Worm (Caenorhabditis elegans) whole organism, young adult: ENCODE data around the gene T27F7.12.

Experiments used
- F39B2.1 ChIP-seq: fragments of 200-800 bp; sonication (Bioruptor generic); IDR thresholded peaks from 2 replicates; pipeline ENCODE4 v1.3.6; 2022; ENCODE audit warnings: missing genetic modification reagents, missing genetic modification characterization, missing compliant biosample characterization
- ZK185.1 ChIP-seq: sonication (generic microtip); optimal IDR thresholded peaks from 2 replicates; lab custom pipeline; 2016; ENCODE audit warnings: mild to moderate bottlenecking, missing genetic modification characterization, missing compliant biosample characterization; ENCODE audit not compliant: poor library complexity, severe bottlenecking
- let-526 ChIP-seq: fragments of 200-800 bp; sonication (Bioruptor generic); IDR thresholded peaks from 2 replicates; pipeline ENCODE4 v1.3.6; 2022; ENCODE audit warnings: missing genetic modification reagents, missing genetic modification characterization, missing compliant biosample characterization
- nfya-1 ChIP-seq: sonication (generic microtip); optimal IDR thresholded peaks from 2 replicates; lab custom pipeline; 2017; ENCODE audit warnings: antibody characterized with exemption, missing compliant biosample characterization, missing genetic modification characterization, borderline replicate concordance; ENCODE audit not compliant: insufficient read depth

ce11 chrII:5004781-5005180, 14.9 kb downstream of the T27F7.12 start, which contains the start of gene F59A6.4:
- TF ChIP-seq nfya-1 (tag; lab: Kevin White, UChicago) (no peak), let-526 (GFP tag; lab: Robert Waterston, UW) (no peak), F39B2.1 (GFP tag; lab: Robert Waterston, UW) (no peak), ZK185.1 (tag; lab: Kevin White, UChicago) (no peak)
